Fruit fly (Drosophila melanogaster) whole organism, prepupa: ENCODE results near the gene wdn.

Source experiments
- Blimp-1 ChIP-seq: fragments of 200-800 bp; sonication (Bioruptor generic); optimal IDR thresholded peaks from 3 replicates; lab custom pipeline; 2017; ENCODE audit warnings: missing biosample characterization, missing genetic modification characterization, mild to moderate bottlenecking, moderate library complexity, missing genetic modification reagents
- CG10631 ChIP-seq: fragments of 200-800 bp; sonication (Bioruptor generic); optimal IDR thresholded peaks from 2 replicates; lab custom pipeline; 2016; ENCODE audit warnings: missing biosample characterization, missing genetic modification characterization
- CG10669 ChIP-seq: fragments of 200-800 bp; sonication (Bioruptor generic); optimal IDR thresholded peaks from 3 replicates; lab custom pipeline; 2018; ENCODE audit warnings: missing biosample characterization, mild to moderate bottlenecking, missing genetic modification characterization, moderate library complexity
- CG11294 ChIP-seq: fragments of 200-800 bp; sonication (Bioruptor generic); IDR thresholded peaks from 2 replicates; pipeline ENCODE4 v1.3.6; 2022; ENCODE audit warnings: missing biosample characterization, missing genetic modification characterization
- CG11762 ChIP-seq: fragments of 200-800 bp; sonication (Bioruptor generic); optimal IDR thresholded peaks from 3 replicates; lab custom pipeline; 2016; ENCODE audit warnings: missing biosample characterization, missing genetic modification characterization; ENCODE audit not compliant: insufficient read depth
- CG11902 ChIP-seq: fragments of 200-800 bp; sonication (Bioruptor generic); optimal IDR thresholded peaks from 3 replicates; lab custom pipeline; 2016; ENCODE audit warnings: missing biosample characterization, missing genetic modification characterization
- CG15336 ChIP-seq: fragments of 200-800 bp; sonication (Bioruptor generic); IDR thresholded peaks from 2 replicates; pipeline ENCODE4 v1.3.6; 2022; ENCODE audit warnings: missing biosample characterization, missing genetic modification characterization
- CG1621 ChIP-seq: fragments of 200-800 bp; sonication (Bioruptor generic); optimal IDR thresholded peaks from 3 replicates; lab custom pipeline; 2018; ENCODE audit warnings: missing biosample characterization, mild to moderate bottlenecking, missing genetic modification characterization
- CG16779 ChIP-seq: fragments of 200-800 bp; sonication (Bioruptor generic); optimal IDR thresholded peaks from 3 replicates; lab custom pipeline; 2017; ENCODE audit warnings: missing biosample characterization, mild to moderate bottlenecking, missing genetic modification characterization
- CG31627 ChIP-seq: fragments of 200-800 bp; sonication (Bioruptor generic); optimal IDR thresholded peaks from 3 replicates; lab custom pipeline; 2016; ENCODE audit warnings: missing biosample characterization, missing genetic modification characterization
- CG34406 ChIP-seq: fragments of 200-800 bp; sonication (Bioruptor generic); optimal IDR thresholded peaks from 3 replicates; lab custom pipeline; 2016; ENCODE audit warnings: missing biosample characterization, missing genetic modification characterization
- CG6163 ChIP-seq: fragments of 200-800 bp; sonication (Bioruptor generic); IDR thresholded peaks from 3 replicates; pipeline ENCODE4 v1.3.6; 2022; ENCODE audit warnings: missing biosample characterization, missing genetic modification characterization
- CG6276 ChIP-seq: fragments of 200-800 bp; sonication (Bioruptor generic); optimal IDR thresholded peaks from 2 replicates; lab custom pipeline; 2017; ENCODE audit warnings: missing biosample characterization, mild to moderate bottlenecking, missing genetic modification characterization
- CG6792 ChIP-seq: fragments of 200-800 bp; sonication (Bioruptor generic); optimal IDR thresholded peaks from 3 replicates; lab custom pipeline; 2016; ENCODE audit warnings: missing biosample characterization, missing genetic modification characterization
- CG6808 ChIP-seq: fragments of 200-800 bp; sonication (Bioruptor generic); optimal IDR thresholded peaks from 3 replicates; lab custom pipeline; 2017; ENCODE audit warnings: missing biosample characterization, missing genetic modification characterization, mild to moderate bottlenecking, moderate library complexity, missing genetic modification reagents
- CG7368 ChIP-seq: fragments of 200-800 bp; sonication (Bioruptor generic); optimal IDR thresholded peaks from 3 replicates; lab custom pipeline; 2016; ENCODE audit warnings: missing biosample characterization, missing genetic modification characterization
- CG8119 ChIP-seq: fragments of 200-800 bp; sonication (Bioruptor generic); IDR thresholded peaks from 3 replicates; pipeline ENCODE4 v1.3.6; 2022; ENCODE audit warnings: missing biosample characterization, missing genetic modification characterization
- CG8319 ChIP-seq: fragments of 200-800 bp; sonication (Bioruptor generic); optimal IDR thresholded peaks from 3 replicates; lab custom pipeline; 2016; ENCODE audit warnings: missing biosample characterization, missing genetic modification characterization
- CG8632 ChIP-seq: fragments of 200-800 bp; sonication (Bioruptor generic); optimal IDR thresholded peaks from 3 replicates; lab custom pipeline; 2016; ENCODE audit warnings: missing biosample characterization, missing genetic modification characterization
- CG9139 ChIP-seq: fragments of 200-800 bp; sonication (Bioruptor generic); optimal IDR thresholded peaks from 3 replicates; lab custom pipeline; 2017; ENCODE audit warnings: missing biosample characterization, mild to moderate bottlenecking, missing genetic modification characterization
- Eip75B ChIP-seq: fragments of 200-800 bp; sonication (Bioruptor generic); optimal IDR thresholded peaks from 3 replicates; lab custom pipeline; 2016; ENCODE audit warnings: missing biosample characterization, missing genetic modification characterization
- Eip78C ChIP-seq: fragments of 200-800 bp; sonication (Bioruptor generic); peaks from one replicate; lab custom pipeline; 2016; ENCODE audit warnings: missing biosample characterization, missing genetic modification characterization
- Eip93F ChIP-seq: fragments of 200-800 bp; sonication (Bioruptor generic); optimal IDR thresholded peaks from 2 replicates; lab custom pipeline; 2016; ENCODE audit warnings: missing biosample characterization, mild to moderate bottlenecking, missing genetic modification characterization
- Ets21C ChIP-seq: fragments of 200-800 bp; sonication (Bioruptor generic); optimal IDR thresholded peaks from 3 replicates; lab custom pipeline; 2016; ENCODE audit warnings: missing biosample characterization, missing genetic modification characterization
- Ets96B ChIP-seq: fragments of 200-800 bp; optimal IDR thresholded peaks from 2 replicates; lab custom pipeline; 2019; ENCODE audit warnings: missing biosample characterization, mild to moderate bottlenecking, missing genetic modification characterization, moderate library complexity
- Gug ChIP-seq: fragments of 200-800 bp; sonication (Bioruptor generic); IDR thresholded peaks from 2 replicates; pipeline ENCODE4 v1.3.6; 2022; ENCODE audit warnings: missing biosample characterization, missing genetic modification characterization
- Hr39 ChIP-seq: fragments of 200-800 bp; sonication (Bioruptor generic); optimal IDR thresholded peaks from 2 replicates; lab custom pipeline; 2016; ENCODE audit warnings: missing biosample characterization, missing genetic modification characterization
- Hr4 ChIP-seq: fragments of 200-800 bp; sonication (Bioruptor generic); optimal IDR thresholded peaks from 3 replicates; lab custom pipeline; 2016; ENCODE audit warnings: missing biosample characterization, missing genetic modification characterization
- Lpt ChIP-seq: fragments of 200-800 bp; sonication (Bioruptor generic); optimal IDR thresholded peaks from 3 replicates; lab custom pipeline; 2016; ENCODE audit warnings: missing biosample characterization, missing genetic modification characterization
- Met ChIP-seq: fragments of 200-800 bp; sonication (Bioruptor generic); optimal IDR thresholded peaks from 3 replicates; lab custom pipeline; 2016; ENCODE audit warnings: missing biosample characterization, missing genetic modification characterization
- OdsH ChIP-seq: fragments of 200-800 bp; sonication (Bioruptor generic); optimal IDR thresholded peaks from 3 replicates; lab custom pipeline; 2016; ENCODE audit warnings: missing biosample characterization, missing genetic modification characterization
- Sox102F ChIP-seq: fragments of 200-800 bp; sonication (Bioruptor generic); optimal IDR thresholded peaks from 2 replicates; lab custom pipeline; 2016; ENCODE audit warnings: missing biosample characterization, mild to moderate bottlenecking, missing genetic modification characterization
- Sox14 ChIP-seq: fragments of 200-800 bp; sonication (Bioruptor generic); optimal IDR thresholded peaks from 3 replicates; lab custom pipeline; 2016; ENCODE audit warnings: missing biosample characterization, missing genetic modification characterization
- Sox15 ChIP-seq: fragments of 200-800 bp; sonication (Bioruptor generic); optimal IDR thresholded peaks from 3 replicates; lab custom pipeline; 2016; ENCODE audit warnings: missing biosample characterization, missing genetic modification characterization
- achi ChIP-seq: fragments of 200-800 bp; sonication (Bioruptor generic); optimal IDR thresholded peaks from 3 replicates; lab custom pipeline; 2016; ENCODE audit warnings: missing biosample characterization, missing genetic modification characterization
- acj6 ChIP-seq: fragments of 200-800 bp; sonication (Bioruptor generic); optimal IDR thresholded peaks from 3 replicates; lab custom pipeline; 2016; ENCODE audit warnings: missing biosample characterization, missing genetic modification characterization
- cyc ChIP-seq: fragments of 200-800 bp; sonication (Bioruptor generic); optimal IDR thresholded peaks from 3 replicates; lab custom pipeline; 2016; ENCODE audit warnings: missing biosample characterization, missing genetic modification characterization
- dac ChIP-seq: fragments of 200-800 bp; sonication (Bioruptor generic); optimal IDR thresholded peaks from 2 replicates; lab custom pipeline; 2017; ENCODE audit warnings: missing biosample characterization, mild to moderate bottlenecking, missing genetic modification characterization
- dsx ChIP-seq: fragments of 200-800 bp; optimal IDR thresholded peaks from 3 replicates; lab custom pipeline; 2019; ENCODE audit warnings: missing biosample characterization, mild to moderate bottlenecking, missing genetic modification characterization, moderate library complexity; ENCODE audit not compliant: poor library complexity, severe bottlenecking
- esn ChIP-seq: fragments of 200-800 bp; sonication (Bioruptor generic); optimal IDR thresholded peaks from 2 replicates; lab custom pipeline; 2016; ENCODE audit warnings: missing biosample characterization, mild to moderate bottlenecking, missing genetic modification characterization, moderate library complexity
- fd59A ChIP-seq: fragments of 200-800 bp; sonication (Bioruptor generic); optimal IDR thresholded peaks from 2 replicates; lab custom pipeline; 2017; ENCODE audit warnings: missing biosample characterization, mild to moderate bottlenecking, missing genetic modification characterization, missing genetic modification reagents
- fd85E ChIP-seq: fragments of 200-800 bp; sonication (Bioruptor generic); optimal IDR thresholded peaks from 3 replicates; lab custom pipeline; 2016; ENCODE audit warnings: missing biosample characterization, missing genetic modification characterization
- fkh ChIP-seq: fragments of 200-800 bp; sonication (Bioruptor generic); optimal IDR thresholded peaks from 3 replicates; lab custom pipeline; 2017; ENCODE audit warnings: missing biosample characterization, mild to moderate bottlenecking, missing genetic modification characterization, moderate library complexity
- lz ChIP-seq: fragments of 200-800 bp; sonication (Bioruptor generic); optimal IDR thresholded peaks from 3 replicates; lab custom pipeline; 2016; ENCODE audit warnings: missing biosample characterization, missing genetic modification characterization
- pdm3 ChIP-seq: fragments of 200-800 bp; sonication (Bioruptor generic); optimal IDR thresholded peaks from 3 replicates; lab custom pipeline; 2016; ENCODE audit warnings: missing biosample characterization, missing genetic modification characterization
- salr ChIP-seq, 2 experiments: fragments of 200-800 bp; sonication (Bioruptor generic); optimal IDR thresholded peaks; 3 replicates each; lab custom pipeline; 2016 to 2018; ENCODE audit warnings: missing biosample characterization in 2 of 2, missing genetic modification characterization in 2 of 2, mild to moderate bottlenecking in 1 of 2
- spab ChIP-seq: fragments of 200-800 bp; sonication (Bioruptor generic); optimal IDR thresholded peaks from 2 replicates; lab custom pipeline; 2017; ENCODE audit warnings: missing biosample characterization, mild to moderate bottlenecking, missing genetic modification characterization, missing genetic modification reagents
- ss ChIP-seq, 2 experiments: fragments of 200-800 bp; sonication (Bioruptor generic); optimal IDR thresholded peaks; 2 replicates in 1 of 2; 3 replicates in 1 of 2; lab custom pipeline; 2017 to 2018; ENCODE audit warnings: mild to moderate bottlenecking in 2 of 2, missing biosample characterization in 2 of 2, missing genetic modification characterization in 2 of 2, moderate library complexity in 1 of 2
- svp ChIP-seq: fragments of 200-800 bp; sonication (Bioruptor generic); peaks from one replicate; lab custom pipeline; 2016; ENCODE audit warnings: missing biosample characterization, missing genetic modification characterization
- topi ChIP-seq: fragments of 200-800 bp; sonication (Bioruptor generic); optimal IDR thresholded peaks from 3 replicates; lab custom pipeline; 2016; ENCODE audit warnings: missing biosample characterization, missing genetic modification characterization
- vri ChIP-seq: fragments of 200-800 bp; sonication (Bioruptor generic); optimal IDR thresholded peaks from 3 replicates; lab custom pipeline; 2016; ENCODE audit warnings: missing biosample characterization, mild to moderate bottlenecking, missing genetic modification characterization

Gene wdn

DNA sequence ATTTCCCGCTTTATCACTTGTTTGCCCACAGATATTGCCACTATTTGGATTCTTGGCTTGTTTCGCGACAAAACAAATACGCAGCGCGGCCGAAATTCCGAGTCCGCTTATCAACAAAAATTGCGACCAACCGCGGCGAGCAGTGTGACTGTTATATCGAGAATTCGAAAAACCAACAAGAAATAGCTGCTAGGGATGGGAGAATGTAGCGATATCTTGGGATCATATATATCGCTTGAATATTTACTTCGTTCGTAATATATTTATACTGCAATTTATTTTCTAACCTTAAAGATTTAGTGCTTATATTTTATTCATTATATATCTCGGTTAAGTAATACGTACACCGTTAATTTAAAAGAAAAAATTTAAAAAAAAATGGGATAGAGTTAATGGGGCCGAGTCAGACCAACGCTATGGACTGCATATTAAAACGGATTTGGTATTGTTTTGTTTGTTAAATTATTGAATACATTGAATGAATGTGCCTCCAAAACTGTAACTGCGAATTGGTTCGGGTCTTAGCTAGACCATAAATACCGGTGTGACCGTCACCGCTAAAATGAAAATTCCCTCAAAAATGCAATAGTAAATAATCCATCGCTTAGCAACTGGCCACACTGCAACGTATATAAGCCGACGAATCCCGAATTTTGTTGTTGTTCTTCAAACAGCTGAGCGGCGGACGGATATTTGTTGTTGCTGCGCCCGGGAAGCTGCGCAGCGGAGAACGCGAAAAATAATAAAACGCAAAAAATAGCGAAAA is 33.7 kb upstream of the wdn start, which contains the start of the genes Apc and spg:
Gene Apc, minus strand, starts transcription at position 138 of the 766 bp plus-strand sequence.
Gene spg, plus strand, starts transcription at position 660 of the 766 bp plus-strand sequence.
- TF ChIP-seq Hr39 (no peak), CG6276 (no peak), CG6792 (GFP tag; lab: Kevin White, UChicago) (peak; percentile 15), Gug (GFP tag; lab: Robert Waterston, UW) (no peak), CG1621 (peak; percentile 48), CG11902 (GFP tag; lab: Kevin White, UChicago) (no peak), CG8119 (no peak), cyc (no peak), Hr4 (GFP tag; lab: Kevin White, UChicago) (peak; percentile 31), Eip78C (GFP tag; lab: Kevin White, UChicago) (peak; percentile 78), spab (no peak), salr (GFP tag; optimal IDR thresholded peaks at IDR 0.05; lab: Kevin White, UChicago) (peak in 1 of 2 experiments; percentile 7), Lpt (GFP tag; lab: Kevin White, UChicago) (no peak), CG11762 (GFP tag; lab: Kevin White, UChicago) (no peak), CG10631 (GFP tag; lab: Kevin White, UChicago) (peak; percentile 48), fkh (peak; percentile 95), dac (no peak), Blimp-1 (GFP tag; lab: Kevin White, UChicago) (no peak), OdsH (peak; percentile 37), CG6808 (GFP tag; lab: Kevin White, UChicago) (no peak), fd59A (no peak), Sox102F (GFP tag; lab: Kevin White, UChicago) (peak; percentile 56), dsx (no peak), lz (GFP tag; lab: Kevin White, UChicago) (peak; percentile 10), CG8632 (peak; percentile 34), CG31627 (peak; percentile 18), CG6163 (GFP tag; lab: Robert Waterston, UW) (peak; percentile 53; the same call in 1 of the 3 replicates), Ets96B (no peak), pdm3 (GFP tag; lab: Kevin White, UChicago) (peak; percentile 34), CG16779 (tag; lab: Kevin White, UChicago) (no peak), vri (GFP tag; lab: Kevin White, UChicago) (peak; percentile 40), CG10669 (GFP tag; lab: Kevin White, UChicago) (peak; percentile 15), Eip93F (GFP tag; lab: Kevin White, UChicago) (no peak), CG11294 (GFP tag; lab: Robert Waterston, UW) (no peak), svp (GFP tag; lab: Kevin White, UChicago) (peak; percentile 80), ss (GFP tag; optimal IDR thresholded peaks at IDR 0.05; lab: Kevin White, UChicago) (peak; percentile 41 to 59), CG15336 (no peak), Sox14 (peak; percentile 14), CG9139 (GFP tag; lab: Kevin White, UChicago) (no peak), CG8319 (GFP tag; lab: Kevin White, UChicago) (no peak), achi (peak; percentile 18), topi (GFP tag; lab: Kevin White, UChicago) (peak; percentile 29), CG7368 (GFP tag; lab: Kevin White, UChicago) (no peak), CG34406 (no peak), fd85E (no peak), Sox15 (no peak), Ets21C (no peak), acj6 (GFP tag; lab: Kevin White, UChicago) (no peak), Met (peak; percentile 44), esn (peak; percentile 25), Eip75B (GFP tag; lab: Kevin White, UChicago) (no peak)
